Fruit fly (Drosophila melanogaster) whole organism, embryonic: ENCODE data around the gene Nf-YC.

Experiments used
- Antp ChIP-seq: fragments of 200-800 bp; sonication (Bioruptor generic); optimal IDR thresholded peaks from 3 replicates; lab custom pipeline; 2016; ENCODE audit warnings: missing biosample characterization, missing genetic modification characterization
- Bteb2 ChIP-seq: fragments of 200-800 bp; sonication (Bioruptor generic); optimal IDR thresholded peaks from 2 replicates; lab custom pipeline; 2016; ENCODE audit warnings: missing biosample characterization, missing genetic modification characterization
- CG10543 ChIP-seq: fragments of 200-800 bp; sonication (Bioruptor generic); optimal IDR thresholded peaks from 3 replicates; lab custom pipeline; 2017; ENCODE audit warnings: missing biosample characterization, mild to moderate bottlenecking, missing genetic modification characterization, moderate library complexity
- CG11093 ChIP-seq: fragments of 200-800 bp; sonication (Bioruptor generic); IDR thresholded peaks from 3 replicates; pipeline ENCODE4 v1.3.6; 2022; ENCODE audit warnings: missing biosample characterization, missing genetic modification characterization
- CG12299 ChIP-seq: fragments of 200-800 bp; sonication (Bioruptor generic); optimal IDR thresholded peaks from 2 replicates; lab custom pipeline; 2018; ENCODE audit warnings: missing biosample characterization, mild to moderate bottlenecking, missing genetic modification characterization
- CG12391 ChIP-seq: fragments of 200-800 bp; sonication (Bioruptor generic); optimal IDR thresholded peaks from 3 replicates; lab custom pipeline; 2018; ENCODE audit warnings: missing biosample characterization, mild to moderate bottlenecking, missing genetic modification characterization, moderate library complexity
- CG1647 ChIP-seq: fragments of 200-800 bp; sonication (Bioruptor generic); optimal IDR thresholded peaks from 3 replicates; lab custom pipeline; 2016; ENCODE audit warnings: missing biosample characterization, missing genetic modification characterization
- CG16779 ChIP-seq: fragments of 200-800 bp; sonication (Bioruptor generic); IDR thresholded peaks from 2 replicates; pipeline ENCODE4 v1.3.6; 2022; ENCODE audit warnings: missing biosample characterization, missing genetic modification characterization
- CG16815 ChIP-seq: fragments of 200-800 bp; sonication (Bioruptor generic); optimal IDR thresholded peaks from 3 replicates; lab custom pipeline; 2017; ENCODE audit warnings: missing biosample characterization, mild to moderate bottlenecking, missing genetic modification characterization
- CG18599 ChIP-seq: fragments of 200-800 bp; sonication (Bioruptor generic); optimal IDR thresholded peaks from 3 replicates; lab custom pipeline; 2017; ENCODE audit warnings: missing biosample characterization, missing genetic modification characterization, mild to moderate bottlenecking, moderate library complexity, missing genetic modification reagents
- CG30403 ChIP-seq: fragments of 200-800 bp; sonication (Bioruptor generic); optimal IDR thresholded peaks from 3 replicates; lab custom pipeline; 2016; ENCODE audit warnings: missing biosample characterization, missing genetic modification characterization
- CG30431 ChIP-seq: fragments of 200-800 bp; sonication (Bioruptor generic); optimal IDR thresholded peaks from 2 replicates; lab custom pipeline; 2017; ENCODE audit warnings: missing biosample characterization, missing genetic modification characterization
- CG7556 ChIP-seq: fragments of 200-800 bp; sonication (Bioruptor generic); optimal IDR thresholded peaks from 2 replicates; lab custom pipeline; 2017; ENCODE audit warnings: missing biosample characterization, mild to moderate bottlenecking, missing genetic modification characterization
- Dip2 ChIP-seq: fragments of 200-800 bp; sonication (Bioruptor generic); IDR thresholded peaks from 2 replicates; pipeline ENCODE4 v1.3.6; 2022; ENCODE audit warnings: missing biosample characterization, missing genetic modification characterization
- Dip3 ChIP-seq: fragments of 200-800 bp; sonication (Bioruptor generic); optimal IDR thresholded peaks from 3 replicates; lab custom pipeline; 2016; ENCODE audit warnings: missing biosample characterization, missing genetic modification characterization
- Dll ChIP-seq: fragments of 200-800 bp; sonication (Bioruptor generic); IDR thresholded peaks from 4 replicates; pipeline ENCODE4 v1.3.6; 2022; ENCODE audit warnings: missing biosample characterization, missing genetic modification characterization; ENCODE audit not compliant: partially characterized antibody
- E2f2 ChIP-seq: fragments of 200-800 bp; sonication (Bioruptor generic); IDR thresholded peaks from 2 replicates; pipeline ENCODE4 v1.3.6; 2022; ENCODE audit warnings: missing biosample characterization, missing genetic modification characterization
- Gug ChIP-seq: fragments of 200-800 bp; sonication (Bioruptor generic); IDR thresholded peaks from 4 replicates; pipeline ENCODE4 v1.3.6; 2022; ENCODE audit warnings: missing biosample characterization, missing genetic modification characterization
- HLH54F ChIP-seq: fragments of 200-800 bp; sonication (Bioruptor generic); optimal IDR thresholded peaks from 3 replicates; lab custom pipeline; 2016; ENCODE audit warnings: missing biosample characterization, missing genetic modification characterization
- Kr ChIP-seq: fragments of 200-800 bp; sonication (Bioruptor generic); optimal IDR thresholded peaks from 2 replicates; lab custom pipeline; 2017; ENCODE audit warnings: missing biosample characterization, mild to moderate bottlenecking, missing genetic modification characterization
- Med ChIP-seq: fragments of 200-800 bp; sonication (Bioruptor generic); peaks from one replicate; lab custom pipeline; 2016; ENCODE audit warnings: missing biosample characterization, missing genetic modification characterization, mild to moderate bottlenecking, inconsistent platforms, moderate library complexity
- NC2β ChIP-seq: fragments of 200-800 bp; sonication (Bioruptor generic); optimal IDR thresholded peaks from 2 replicates; lab custom pipeline; 2016; ENCODE audit warnings: missing biosample characterization, missing genetic modification characterization
- NFAT ChIP-seq: fragments of 200-800 bp; sonication (Bioruptor generic); IDR thresholded peaks from 2 replicates; pipeline ENCODE4 v1.3.6; 2022; ENCODE audit warnings: missing biosample characterization, missing genetic modification characterization
- Ravus ChIP-seq: fragments of 200-800 bp; sonication (Bioruptor generic); IDR thresholded peaks from 2 replicates; pipeline ENCODE4 v1.3.6; 2022; ENCODE audit warnings: missing biosample characterization, missing genetic modification characterization
- Rx ChIP-seq: fragments of 200-800 bp; sonication (Bioruptor generic); IDR thresholded peaks from 2 replicates; pipeline ENCODE4 v1.3.6; 2022; ENCODE audit warnings: missing biosample characterization, missing genetic modification characterization
- Six4 ChIP-seq: fragments of 200-800 bp; sonication (Bioruptor generic); optimal IDR thresholded peaks from 2 replicates; lab custom pipeline; 2016; ENCODE audit warnings: missing biosample characterization, missing genetic modification characterization
- Sox102F ChIP-seq: fragments of 200-800 bp; sonication (Bioruptor generic); optimal IDR thresholded peaks from 2 replicates; lab custom pipeline; 2018; ENCODE audit warnings: missing biosample characterization, mild to moderate bottlenecking, missing genetic modification characterization, moderate library complexity
- Usf ChIP-seq: fragments of 200-800 bp; sonication (Bioruptor generic); optimal IDR thresholded peaks from 2 replicates; lab custom pipeline; 2017; ENCODE audit warnings: missing genotype, missing biosample characterization, missing genetic modification characterization
- cg ChIP-seq: fragments of 200-800 bp; sonication (Bioruptor generic); optimal IDR thresholded peaks from 3 replicates; lab custom pipeline; 2019; ENCODE audit warnings: missing biosample characterization, mild to moderate bottlenecking, missing genetic modification characterization, moderate library complexity
- chif ChIP-seq, 2 experiments: fragments of 200-800 bp; sonication (Bioruptor generic); optimal IDR thresholded peaks; 3 replicates each; lab custom pipeline; 2016; ENCODE audit warnings: missing biosample characterization in 2 of 2, missing genetic modification characterization in 2 of 2
- da ChIP-seq: fragments of 200-800 bp; sonication (Bioruptor generic); optimal IDR thresholded peaks from 2 replicates; lab custom pipeline; 2016; ENCODE audit warnings: missing biosample characterization, missing genetic modification characterization
- dmrt99B ChIP-seq: fragments of 200-800 bp; sonication (Bioruptor generic); optimal IDR thresholded peaks from 2 replicates; lab custom pipeline; 2018; ENCODE audit warnings: missing biosample characterization, mild to moderate bottlenecking, missing genetic modification characterization, moderate library complexity
- ems ChIP-seq: fragments of 200-800 bp; sonication (Bioruptor generic); optimal IDR thresholded peaks from 3 replicates; lab custom pipeline; 2016; ENCODE audit warnings: missing biosample characterization, missing genetic modification characterization
- kni ChIP-seq: fragments of 200-800 bp; sonication (Bioruptor generic); optimal IDR thresholded peaks from 3 replicates; lab custom pipeline; 2017; ENCODE audit warnings: mild to moderate bottlenecking, missing biosample characterization, missing genetic modification reagents, missing genetic modification characterization
- lola ChIP-seq, 3 experiments: fragments of >200 bp in 2 of 3; fragments of 200-800 bp in 1 of 3; sonication (Bioruptor generic) in 1 of 3; optimal IDR thresholded peaks; 2 replicates each; lab custom pipeline; 2017 to 2019; ENCODE audit warnings: missing biosample characterization in 3 of 3, missing genetic modification characterization in 3 of 3, mild to moderate bottlenecking in 1 of 3, moderate library complexity in 1 of 3
- onecut ChIP-seq: fragments of 200-800 bp; sonication (Bioruptor generic); IDR thresholded peaks from 2 replicates; pipeline ENCODE4 v1.3.6; 2022; ENCODE audit warnings: missing biosample characterization, missing genetic modification characterization
- pan ChIP-seq, 4 experiments: fragments of >200 bp in 3 of 4; fragments of 200-800 bp in 1 of 4; sonication (Bioruptor generic) in 1 of 4; optimal IDR thresholded peaks in 3 of 4; IDR thresholded peaks in 1 of 4; 2 replicates each; pipeline versions ENCODE4 v1.3.6 to Lab custom; 2017 to 2022; ENCODE audit warnings: missing biosample characterization in 2 of 4, missing genetic modification characterization in 2 of 4, mixed read lengths in 1 of 4
- phol ChIP-seq: fragments of 200-800 bp; sonication (Bioruptor generic); optimal IDR thresholded peaks from 3 replicates; lab custom pipeline; 2018; ENCODE audit warnings: missing biosample characterization, mild to moderate bottlenecking, missing genetic modification characterization, moderate library complexity
- pnt ChIP-seq: fragments of 200-800 bp; sonication (Bioruptor generic); optimal IDR thresholded peaks from 3 replicates; lab custom pipeline; 2016; ENCODE audit warnings: missing biosample characterization, missing genetic modification characterization
- pum ChIP-seq: fragments of 200-800 bp; sonication (Bioruptor generic); optimal IDR thresholded peaks from 2 replicates; lab custom pipeline; 2016; ENCODE audit warnings: missing biosample characterization, missing genetic modification characterization
- repo ChIP-seq: fragments of 200-800 bp; sonication (Bioruptor generic); optimal IDR thresholded peaks from 2 replicates; lab custom pipeline; 2016; ENCODE audit warnings: missing biosample characterization, missing genetic modification characterization
- rib ChIP-seq: fragments of 200-800 bp; sonication (Bioruptor generic); IDR thresholded peaks from 2 replicates; pipeline ENCODE4 v1.3.6; 2022; ENCODE audit warnings: missing biosample characterization, missing genetic modification characterization
- slou ChIP-seq: fragments of 200-800 bp; sonication (Bioruptor generic); optimal IDR thresholded peaks from 3 replicates; lab custom pipeline; 2016; ENCODE audit warnings: missing biosample characterization, missing genetic modification characterization
- sr ChIP-seq: fragments of 200-800 bp; sonication (Bioruptor generic); IDR thresholded peaks from 3 replicates; pipeline ENCODE4 v1.3.6; 2022; ENCODE audit warnings: missing biosample characterization, missing genetic modification characterization
- sug ChIP-seq: fragments of 200-800 bp; optimal IDR thresholded peaks from 2 replicates; lab custom pipeline; 2019; ENCODE audit warnings: missing biosample characterization, mild to moderate bottlenecking, missing genetic modification characterization, moderate library complexity
- tna ChIP-seq: fragments of 200-800 bp; sonication (Bioruptor generic); IDR thresholded peaks from 2 replicates; pipeline ENCODE4 v1.3.6; 2022; ENCODE audit warnings: missing biosample characterization, missing genetic modification characterization; ENCODE audit not compliant: partially characterized antibody
- tup ChIP-seq: fragments of 200-800 bp; sonication (Bioruptor generic); optimal IDR thresholded peaks from 2 replicates; lab custom pipeline; 2016; ENCODE audit warnings: missing biosample characterization, mild to moderate bottlenecking, missing genetic modification characterization, moderate library complexity
- vnd ChIP-seq: fragments of 200-800 bp; sonication (Bioruptor generic); IDR thresholded peaks from 3 replicates; pipeline ENCODE4 v1.3.6; 2022; ENCODE audit warnings: missing biosample characterization, missing genetic modification characterization; ENCODE audit not compliant: partially characterized antibody

Gene Nf-YC

DNA sequence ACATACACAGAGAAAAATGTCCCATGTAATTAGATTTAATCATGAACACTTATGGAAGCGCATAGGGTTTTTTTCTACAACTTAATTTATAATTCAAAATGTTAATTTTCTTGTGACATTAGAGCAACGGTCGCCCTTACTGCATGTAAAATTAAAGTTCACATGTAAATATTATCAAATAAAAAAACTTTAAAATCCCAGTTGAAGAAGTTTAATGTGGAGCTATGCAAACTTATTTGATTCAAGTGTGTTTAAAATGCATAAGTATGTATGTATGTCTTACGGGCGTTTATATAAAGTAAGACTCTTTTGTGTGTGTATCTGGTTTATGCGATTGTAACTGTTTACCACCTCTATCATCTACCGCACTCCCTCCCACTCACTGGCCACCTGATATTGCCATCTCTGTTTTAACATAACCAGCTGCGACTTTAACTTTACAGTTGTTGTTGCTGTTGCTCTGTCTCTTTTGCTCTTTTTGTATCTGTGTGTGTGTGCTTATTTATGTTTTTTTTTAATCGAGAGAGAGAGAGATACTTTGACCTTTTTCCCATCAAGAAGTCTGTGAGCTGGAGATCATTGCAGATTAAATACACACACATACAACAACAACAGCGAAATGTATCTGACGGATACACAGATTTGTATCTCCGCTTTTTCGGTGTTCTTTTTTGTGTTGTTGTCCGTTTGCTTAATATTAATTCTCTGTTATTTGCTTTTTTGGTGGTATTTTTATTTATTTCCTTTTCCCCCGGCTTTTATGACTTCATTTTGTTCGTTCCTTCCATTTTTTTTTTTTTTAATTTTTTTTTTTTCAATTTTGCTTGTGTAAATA lies 34.9 kb upstream of the Nf-YC start (continued):
- TF ChIP-seq da (GFP tag; lab: Kevin White, UChicago) (peak; percentile 61), Gug (peak; percentile 42; the same call in 2 of the 4 replicates), pum (GFP tag; lab: Kevin White, UChicago) (peak; percentile 81), CG16815 (GFP tag; lab: Kevin White, UChicago) (peak; percentile 79), kni (GFP tag; lab: Kevin White, UChicago) (peak; percentile 78), NC2β (peak; percentile 61), chif (GFP tag; optimal IDR thresholded peaks at IDR 0.05; lab: Kevin White, UChicago) (peak; percentile 78 to 88), Dip3 (peak; percentile 18), CG11093 (GFP tag; lab: Robert Waterston, UW) (peak; percentile 71), onecut (peak; percentile 82), tna (GFP tag; lab: Robert Waterston, UW) (no peak), dmrt99B (tag; lab: Kevin White, UChicago) (peak; percentile 97), Dll (GFP tag; lab: Robert Waterston, UW) (no peak), ems (GFP tag; lab: Kevin White, UChicago) (peak; percentile 44), pan (optimal IDR thresholded peaks at IDR 0.05; lab: Kevin White, UChicago) (no peak), pan (GFP tag; optimal IDR thresholded peaks at IDR 0.05 in 1 of 2, IDR thresholded peaks at IDR 0.05 in 1 of 2) (peak in 1 of 2 experiments; percentile 61), E2f2 (GFP tag; lab: Robert Waterston, UW) (peak; percentile 74), rib (GFP tag; lab: Robert Waterston, UW) (0 out of 2 replicates have a peak, but pooled peaks have one; percentile 45), pnt (GFP tag; lab: Kevin White, UChicago) (peak; percentile 81), CG16779 (no peak), tup (GFP tag; lab: Kevin White, UChicago) (no peak), Antp (GFP tag; lab: Kevin White, UChicago) (peak; percentile 51), cg (peak; percentile 93), Rx (GFP tag; lab: Robert Waterston, UW) (peak; percentile 32; the same call in 1 of the 2 replicates), Med (GFP tag; lab: Kevin White, UChicago) (peak; percentile 96), Six4 (GFP tag; lab: Kevin White, UChicago) (peak; percentile 27), HLH54F (GFP tag; lab: Kevin White, UChicago) (peak; percentile 19), sug (peak; percentile 80), CG10543 (GFP tag; lab: Kevin White, UChicago) (peak; percentile 81), CG30403 (peak; percentile 94), Ravus (GFP tag; lab: Robert Waterston, UW) (no peak), Bteb2 (GFP tag; lab: Kevin White, UChicago) (peak; percentile 68), CG7556 (GFP tag; lab: Kevin White, UChicago) (peak; percentile 94), Sox102F (GFP tag; lab: Kevin White, UChicago) (peak; percentile 96), repo (GFP tag; lab: Kevin White, UChicago) (no peak), sr (no peak), CG18599 (GFP tag; lab: Kevin White, UChicago) (peak; percentile 50), Dip2 (GFP tag; lab: Robert Waterston, UW) (no peak), lola (GFP tag; optimal IDR thresholded peaks at IDR 0.05; lab: Kevin White, UChicago) (peak in 2 of 3 experiments; percentile 56 to 93), vnd (GFP tag; lab: Robert Waterston, UW) (no peak), CG1647 (GFP tag; lab: Kevin White, UChicago) (no peak), CG12391 (peak; percentile 93), CG30431 (GFP tag; lab: Kevin White, UChicago) (peak; percentile 77), CG12299 (tag; lab: Kevin White, UChicago) (peak; percentile 88), phol (tag; lab: Kevin White, UChicago) (peak; percentile 91), Kr (no peak), slou (peak; percentile 88), NFAT (GFP tag; lab: Robert Waterston, UW) (no peak), Usf (peak; percentile 62)
